Worm (Caenorhabditis elegans): ENCODE results near the gene fbxa-19.

ce11 chrIII:1355320-1355719 lies 40.1 kb downstream of the fbxa-19 start, which contains the start of gene Y82E9BL.1:
- TF ChIP-seq him-1 (tag; optimal IDR thresholded peaks at IDR 0.05): no peak
- no peak for TF ChIP-seq W03F9.2 (tag; optimal IDR thresholded peaks at IDR 0.05)
